Worm (Caenorhabditis elegans): ENCODE results near the gene F20B6.6.

F20B6.6 gene

DNA sequence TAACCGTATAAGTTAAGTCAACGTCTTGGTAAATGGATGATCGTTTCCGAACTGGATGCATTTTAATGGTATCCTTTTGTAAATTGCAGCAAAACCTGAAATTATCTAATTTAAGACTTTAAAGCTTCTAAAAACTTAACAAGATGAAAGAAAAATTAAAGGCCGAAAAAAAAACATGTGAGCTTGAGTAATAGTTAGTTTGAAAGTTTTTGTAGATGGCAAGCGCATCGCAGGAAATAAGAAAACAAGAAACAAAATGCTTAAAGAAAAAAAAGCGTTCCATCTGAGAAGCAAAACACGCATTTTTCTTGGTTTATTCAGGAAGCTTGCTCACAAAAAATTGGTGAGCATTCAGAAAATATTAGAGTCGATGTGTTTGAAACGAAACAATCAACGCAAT, 33.7 kb upstream of the F20B6.6 start, which contains the start of gene rab-37:
Gene rab-37 (minus strand): TSS at position 101 of the 400 bp plus-strand sequence.
- TF ChIP-seq nhr-25 (tag; optimal IDR thresholded peaks at IDR 0.05) (no peak), ama-1 (optimal IDR thresholded peaks at IDR 0.05) (no peak), lin-39 (tag; optimal IDR thresholded peaks at IDR 0.05) (no peak)

DNA sequence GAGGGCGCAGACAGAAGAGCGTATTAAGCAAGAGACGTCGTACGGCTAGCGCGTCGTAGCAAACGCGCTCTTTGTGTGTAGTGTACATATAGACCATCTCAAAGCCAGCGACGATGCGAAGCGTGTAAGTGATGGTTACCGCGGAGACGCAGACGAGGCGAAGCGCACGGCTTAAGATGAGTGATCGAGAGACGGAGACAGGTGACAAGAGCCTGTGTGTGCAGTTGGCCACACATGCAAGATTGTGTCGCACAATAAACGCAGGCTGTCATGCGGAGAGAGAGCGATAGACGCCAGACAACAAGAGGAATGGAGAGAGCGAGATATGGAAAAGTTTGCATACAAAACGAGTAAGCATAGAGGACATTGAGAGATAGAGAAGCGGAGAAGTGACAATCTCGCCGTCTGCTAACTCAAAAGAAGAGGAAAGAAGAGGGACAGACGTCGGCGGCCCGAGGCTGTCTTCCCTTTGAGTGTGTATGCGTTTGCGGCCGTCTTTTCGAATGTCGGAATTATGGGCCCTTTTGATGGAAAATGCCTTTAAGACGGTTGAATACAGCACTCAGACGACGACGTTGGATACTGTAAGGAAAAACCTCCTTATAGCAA, 20.9 kb upstream of the F20B6.6 start:
- peak; percentile 73 for TF ChIP-seq ceh-28 (tag; optimal IDR thresholded peaks at IDR 0.05)
- no peak for TF ChIP-seq nhr-11 (tag; optimal IDR thresholded peaks at IDR 0.05)
- no peak for TF ChIP-seq pha-4 (tag; optimal IDR thresholded peaks at IDR 0.05)
- peak; percentile 51 for TF ChIP-seq snpc-4 (tag; optimal IDR thresholded peaks at IDR 0.05)
- TF ChIP-seq fos-1 (tag; optimal IDR thresholded peaks at IDR 0.05) = no peak
- TF ChIP-seq nhr-12 (tag; optimal IDR thresholded peaks at IDR 0.05) = no peak
- TF ChIP-seq mml-1 (tag; optimal IDR thresholded peaks at IDR 0.05) = no peak
- no peak for TF ChIP-seq ZK546.5 (tag; optimal IDR thresholded peaks at IDR 0.05)
- TF ChIP-seq eor-1 (tag; optimal IDR thresholded peaks at IDR 0.05) = no peak
- TF ChIP-seq unc-62 (GFP tag; optimal IDR thresholded peaks at IDR 0.05) = no peak
- TF ChIP-seq nhr-237 (tag; optimal IDR thresholded peaks at IDR 0.05) = no peak
- TF ChIP-seq egl-27 (tag; optimal IDR thresholded peaks at IDR 0.05) = no peak
- TF ChIP-seq nhr-25 (tag; optimal IDR thresholded peaks at IDR 0.05) = peak; percentile 85
- peak; percentile 62 for TF ChIP-seq ama-1 (optimal IDR thresholded peaks at IDR 0.05)
- no peak for TF ChIP-seq ceh-9 (tag; optimal IDR thresholded peaks at IDR 0.05)
- TF ChIP-seq hmg-11 (tag; optimal IDR thresholded peaks at IDR 0.05) = peak; percentile 97
- TF ChIP-seq nhr-28 (tag; optimal IDR thresholded peaks at IDR 0.05) = no peak
- TF ChIP-seq R02D3.7 (tag; optimal IDR thresholded peaks at IDR 0.05) = peak; percentile 51
- no peak for TF ChIP-seq sea-2 (GFP tag; optimal IDR thresholded peaks at IDR 0.05)
- no peak for TF ChIP-seq nhr-77 (tag; optimal IDR thresholded peaks at IDR 0.05)
- TF ChIP-seq nhr-23 (tag; optimal IDR thresholded peaks at IDR 0.05) = peak; percentile 80
- TF ChIP-seq jun-1 (tag; optimal IDR thresholded peaks at IDR 0.05) = peak; percentile 64
- TF ChIP-seq lsy-12 (tag; optimal IDR thresholded peaks at IDR 0.05) = peak; percentile 85
- no peak for TF ChIP-seq nhr-67 (tag; optimal IDR thresholded peaks at IDR 0.05)
- TF ChIP-seq lin-15B (tag; optimal IDR thresholded peaks at IDR 0.05) = no peak
- TF ChIP-seq egl-5 (tag; optimal IDR thresholded peaks at IDR 0.05) = no peak
- TF ChIP-seq elt-2 (tag; optimal IDR thresholded peaks at IDR 0.05) = peak; percentile 66
- TF ChIP-seq unc-39 (tag; optimal IDR thresholded peaks at IDR 0.05) = no peak
- no peak for TF ChIP-seq daf-12 (tag; optimal IDR thresholded peaks at IDR 0.05)
- TF ChIP-seq ceh-16 (tag; optimal IDR thresholded peaks at IDR 0.05) = no peak
- no peak for TF ChIP-seq ztf-11 (tag; optimal IDR thresholded peaks at IDR 0.05)
- no peak for TF ChIP-seq lin-39 (tag; optimal IDR thresholded peaks at IDR 0.05)
- TF ChIP-seq elt-1 (tag; optimal IDR thresholded peaks at IDR 0.05) = peak; percentile 32
- no peak for TF ChIP-seq skn-1 (tag; optimal IDR thresholded peaks at IDR 0.05)
- TF ChIP-seq pqm-1 (tag; optimal IDR thresholded peaks at IDR 0.05) = peak; percentile 5
- TF ChIP-seq ceh-82 (tag; optimal IDR thresholded peaks at IDR 0.05) = peak; percentile 54
- TF ChIP-seq nhr-76 (tag; optimal IDR thresholded peaks at IDR 0.05) = no peak
- peak; percentile 78 for TF ChIP-seq zag-1 (tag; optimal IDR thresholded peaks at IDR 0.05)
- peak; percentile 82 for TF ChIP-seq tbx-2 (tag; optimal IDR thresholded peaks at IDR 0.05)
- no peak for TF ChIP-seq fkh-10 (GFP tag; optimal IDR thresholded peaks at IDR 0.05)
- peak; percentile 70 for TF ChIP-seq nhr-43 (tag; optimal IDR thresholded peaks at IDR 0.05; ENCODE audit: poor library complexity, severe bottlenecking)
- TF ChIP-seq aly-2 (tag; optimal IDR thresholded peaks at IDR 0.05) = peak; percentile 54
- peak; percentile 47 for TF ChIP-seq mdl-1 (tag; optimal IDR thresholded peaks at IDR 0.05)
- no peak for TF ChIP-seq fkh-2 (tag; optimal IDR thresholded peaks at IDR 0.05)
- TF ChIP-seq nfya-1 (tag; optimal IDR thresholded peaks at IDR 0.05; ENCODE audit: insufficient read depth) = peak; percentile 75
